Worm (Caenorhabditis elegans): ENCODE data around the gene W08G11.3.

The W08G11.3 gene

ce11 chrV:16401519-16401918 is 34.0 kb downstream of the W08G11.3 start, which contains the start of gene F13A7.14 (continued):
- TF ChIP-seq F49E8.2 (tag; optimal IDR thresholded peaks at IDR 0.05; ENCODE audit: borderline replicate concordance) (peak; percentile 19), dve-1 (tag; optimal IDR thresholded peaks at IDR 0.05; ENCODE audit: insufficient read depth) (no peak), nhr-6 (tag; optimal IDR thresholded peaks at IDR 0.05) (peak; percentile 14), aly-2 (tag; optimal IDR thresholded peaks at IDR 0.05) (no peak), daf-12 (tag; optimal IDR thresholded peaks at IDR 0.05) (no peak), ZK337.2 (GFP tag; IDR thresholded peaks at IDR 0.05) (peak; percentile 95), ceh-44 (GFP tag; IDR thresholded peaks at IDR 0.05) (peak; percentile 61; the same call in 1 of the 2 replicates), ztf-11 (tag; optimal IDR thresholded peaks at IDR 0.05) (no peak), fkh-10 (GFP tag; optimal IDR thresholded peaks at IDR 0.05) (no peak), nhr-28 (tag; optimal IDR thresholded peaks at IDR 0.05) (no peak), tag-97 (GFP tag; IDR thresholded peaks at IDR 0.05) (peak; percentile 68; the same call in 1 of the 2 replicates), hif-1 (tag; optimal IDR thresholded peaks at IDR 0.05) (peak in 1 of 2 experiments; percentile 90), sdz-12 (GFP tag; optimal IDR thresholded peaks at IDR 0.05) (no peak), mes-2 (tag; optimal IDR thresholded peaks at IDR 0.05; ENCODE audit: poor library complexity, severe bottlenecking) (peak; percentile 100), F10B5.3 (tag; optimal IDR thresholded peaks at IDR 0.05) (no peak), nhr-76 (tag; optimal IDR thresholded peaks at IDR 0.05) (no peak), tra-1 (GFP tag; IDR thresholded peaks at IDR 0.05) (peak; percentile 59; the same call in 1 of the 2 replicates), daf-19 (GFP tag; conservative IDR thresholded peaks at IDR 0.05) (no peak), mxl-2 (GFP tag; conservative IDR thresholded peaks at IDR 0.05) (no peak), vab-7 (GFP tag; IDR thresholded peaks at IDR 0.05) (0 out of 2 replicates have a peak, but pooled peaks have one; percentile 16), mep-1 (tag; optimal IDR thresholded peaks at IDR 0.05) (no peak), zfp-3 (GFP tag; conservative IDR thresholded peaks at IDR 0.05) (no peak), hlh-11 (tag; optimal IDR thresholded peaks at IDR 0.05) (no peak), madf-9 (GFP tag; conservative IDR thresholded peaks at IDR 0.05) (peak; percentile 71), mdt-29 (GFP tag; IDR thresholded peaks at IDR 0.05) (0 out of 2 replicates have a peak, but pooled peaks have one; percentile 17), spr-3 (GFP tag; optimal IDR thresholded peaks at IDR 0.05) (peak; percentile 20), T20F7.1 (GFP tag; optimal IDR thresholded peaks at IDR 0.05) (no peak), lin-38 (GFP tag; IDR thresholded peaks at IDR 0.05) (peak; percentile 73), snpc-4 (tag; optimal IDR thresholded peaks at IDR 0.05) (no peak), Y5F2A.4 (GFP tag; optimal IDR thresholded peaks at IDR 0.05) (no peak), gei-8 (GFP tag; optimal IDR thresholded peaks at IDR 0.05) (no peak), ctbp-1 (GFP tag; IDR thresholded peaks at IDR 0.05) (no peak), lsy-2 (tag; optimal IDR thresholded peaks at IDR 0.05) (peak in 1 of 2 experiments; percentile 87), lin-15B (tag; optimal IDR thresholded peaks at IDR 0.05) (no peak), nhr-102 (tag; optimal IDR thresholded peaks at IDR 0.05) (peak; percentile 77), D1046.2 (GFP tag; IDR thresholded peaks at IDR 0.05) (no peak), lin-1 (GFP tag; IDR thresholded peaks at IDR 0.05) (no peak), Y48G9A.11 (GFP tag; IDR thresholded peaks at IDR 0.05) (peak; percentile 44; the same call in 1 of the 2 replicates), snpc-1.2 (GFP tag; IDR thresholded peaks at IDR 0.05) (0 out of 2 replicates have a peak, but pooled peaks have one; percentile 32), unc-39 (tag; optimal IDR thresholded peaks at IDR 0.05) (no peak), ceh-82 (tag; optimal IDR thresholded peaks at IDR 0.05) (no peak), daf-16 (GFP tag; optimal IDR thresholded peaks at IDR 0.05) (no peak), daf-16 (tag; optimal IDR thresholded peaks at IDR 0.05) (no peak), mxl-3 (GFP tag; optimal IDR thresholded peaks at IDR 0.05) (no peak), arid-1 (GFP tag; conservative IDR thresholded peaks at IDR 0.05) (no peak), dmd-8 (GFP tag; IDR thresholded peaks at IDR 0.05) (no peak), T26A8.4 (GFP tag; IDR thresholded peaks at IDR 0.05) (no peak), nhr-111 (GFP tag; optimal IDR thresholded peaks at IDR 0.05) (no peak), saeg-2 (GFP tag; IDR thresholded peaks at IDR 0.05) (no peak), zag-1 (tag; optimal IDR thresholded peaks at IDR 0.05) (no peak), nhr-42 (GFP tag; IDR thresholded peaks at IDR 0.05) (peak; percentile 38; the same call in 1 of the 2 replicates)

Measured in whole organism, L4 larva.